Fruit fly (Drosophila melanogaster) whole organism, embryonic: ENCODE measurements around the gene CG32066.

ENCODE experiments used
- Bdp1 ChIP-seq: fragments of 200-800 bp; sonication (Bioruptor generic); optimal IDR thresholded peaks from 3 replicates; lab custom pipeline; 2016; ENCODE audit warnings: missing biosample characterization, missing genetic modification characterization
- BtbVII ChIP-seq: fragments of 200-800 bp; sonication (Bioruptor generic); optimal IDR thresholded peaks from 3 replicates; lab custom pipeline; 2017; ENCODE audit warnings: missing biosample characterization, mild to moderate bottlenecking, missing genetic modification characterization
- CG10654 ChIP-seq: fragments of 200-800 bp; sonication (Bioruptor generic); optimal IDR thresholded peaks from 2 replicates; lab custom pipeline; 2016; ENCODE audit warnings: missing biosample characterization, missing genetic modification characterization
- CG10979 ChIP-seq: fragments of 200-800 bp; sonication (Bioruptor generic); optimal IDR thresholded peaks from 2 replicates; lab custom pipeline; 2018; ENCODE audit warnings: missing biosample characterization, mild to moderate bottlenecking, missing genetic modification characterization, moderate library complexity
- CG11085 ChIP-seq: fragments of 200-800 bp; sonication (Bioruptor generic); IDR thresholded peaks from 2 replicates; pipeline ENCODE4 v1.3.6; 2022; ENCODE audit warnings: missing biosample characterization, missing genetic modification characterization
- CG11696 ChIP-seq: fragments of 200-800 bp; sonication (Bioruptor generic); IDR thresholded peaks from 2 replicates; pipeline ENCODE4 v1.3.6; 2022; ENCODE audit warnings: missing biosample characterization, missing genetic modification characterization
- CG12155 ChIP-seq: fragments of 200-800 bp; sonication (Bioruptor generic); optimal IDR thresholded peaks from 3 replicates; lab custom pipeline; 2016; ENCODE audit warnings: missing biosample characterization, missing genetic modification characterization
- CG13424 ChIP-seq: fragments of 200-800 bp; sonication (Bioruptor generic); optimal IDR thresholded peaks from 2 replicates; lab custom pipeline; 2019; ENCODE audit warnings: missing biosample characterization, mild to moderate bottlenecking, missing genetic modification characterization, moderate library complexity
- CG14965 ChIP-seq: fragments of 200-800 bp; sonication (Bioruptor generic); optimal IDR thresholded peaks from 2 replicates; lab custom pipeline; 2016; ENCODE audit warnings: missing biosample characterization, missing genetic modification characterization, borderline replicate concordance
- CG1647 ChIP-seq: fragments of 200-800 bp; sonication (Bioruptor generic); optimal IDR thresholded peaks from 3 replicates; lab custom pipeline; 2016; ENCODE audit warnings: missing biosample characterization, missing genetic modification characterization
- CG16813 ChIP-seq: fragments of 200-800 bp; sonication (Bioruptor generic); IDR thresholded peaks from 3 replicates; pipeline ENCODE4 v1.3.6; 2022; ENCODE audit warnings: missing biosample characterization, missing genetic modification characterization; ENCODE audit not compliant: partially characterized antibody
- CG2202 ChIP-seq: fragments of 200-800 bp; sonication (Bioruptor generic); optimal IDR thresholded peaks from 2 replicates; lab custom pipeline; 2018; ENCODE audit warnings: missing biosample characterization, mild to moderate bottlenecking, missing genetic modification characterization
- CG31365 ChIP-seq: fragments of 200-800 bp; sonication (Bioruptor generic); optimal IDR thresholded peaks from 2 replicates; lab custom pipeline; 2018; ENCODE audit warnings: missing biosample characterization, mild to moderate bottlenecking, missing genetic modification characterization
- CG32767 ChIP-seq: fragments of 200-800 bp; sonication (Bioruptor generic); IDR thresholded peaks from 2 replicates; pipeline ENCODE4 v1.3.6; 2022; ENCODE audit warnings: missing biosample characterization, missing genetic modification characterization
- CG3281 ChIP-seq: fragments of 200-800 bp; sonication (Bioruptor generic); optimal IDR thresholded peaks from 3 replicates; lab custom pipeline; 2017; ENCODE audit warnings: missing biosample characterization, mild to moderate bottlenecking, missing genetic modification characterization
- CG4328 ChIP-seq: fragments of 200-800 bp; sonication (Bioruptor generic); optimal IDR thresholded peaks from 3 replicates; lab custom pipeline; 2017; ENCODE audit warnings: missing biosample characterization, missing genetic modification reagents, missing genetic modification characterization
- CG5953 ChIP-seq: fragments of 200-800 bp; sonication (Bioruptor generic); IDR thresholded peaks from 2 replicates; pipeline ENCODE4 v1.3.6; 2022; ENCODE audit warnings: missing biosample characterization, missing genetic modification characterization
- CG6654 ChIP-seq: fragments of 200-800 bp; sonication (Bioruptor generic); optimal IDR thresholded peaks from 2 replicates; lab custom pipeline; 2017; ENCODE audit warnings: missing biosample characterization, mild to moderate bottlenecking, missing genetic modification characterization
- CG7357 ChIP-seq: fragments of 200-800 bp; sonication (Bioruptor generic); IDR thresholded peaks from 3 replicates; pipeline ENCODE4 v1.3.6; 2022; ENCODE audit warnings: missing biosample characterization, missing genetic modification characterization
- CG7372 ChIP-seq: fragments of 200-800 bp; sonication (Bioruptor generic); IDR thresholded peaks from 2 replicates; pipeline ENCODE4 v1.3.6; 2022; ENCODE audit warnings: missing biosample characterization, missing genetic modification characterization
- CTCF ChIP-seq: fragments of 200-800 bp; sonication (Bioruptor generic); optimal IDR thresholded peaks from 2 replicates; lab custom pipeline; 2017; ENCODE audit warnings: missing biosample characterization, mild to moderate bottlenecking, missing genetic modification characterization, moderate library complexity
- CrebB ChIP-seq: fragments of 200-800 bp; sonication (Bioruptor generic); optimal IDR thresholded peaks from 3 replicates; lab custom pipeline; 2018; ENCODE audit warnings: missing biosample characterization, mild to moderate bottlenecking, missing genetic modification characterization
- Dll ChIP-seq: fragments of 200-800 bp; sonication (Bioruptor generic); IDR thresholded peaks from 4 replicates; pipeline ENCODE4 v1.3.6; 2022; ENCODE audit warnings: missing biosample characterization, missing genetic modification characterization; ENCODE audit not compliant: partially characterized antibody
- E2f1 ChIP-seq: fragments of 200-800 bp; sonication (Bioruptor generic); IDR thresholded peaks from 2 replicates; pipeline ENCODE4 v1.3.6; 2022; ENCODE audit warnings: missing biosample characterization, missing genetic modification characterization
- Lim3 ChIP-seq: fragments of 200-800 bp; sonication (Bioruptor generic); IDR thresholded peaks from 2 replicates; pipeline ENCODE4 v1.3.6; 2022; ENCODE audit warnings: missing biosample characterization, missing genetic modification characterization
- MBD-R2 ChIP-seq: fragments of 200-800 bp; sonication (Bioruptor generic); IDR thresholded peaks from 2 replicates; pipeline ENCODE4 v1.3.6; 2022; ENCODE audit warnings: missing biosample characterization, missing genetic modification characterization
- MTF-1 ChIP-seq: fragments of 200-800 bp; sonication (Bioruptor generic); optimal IDR thresholded peaks from 2 replicates; lab custom pipeline; 2018; ENCODE audit warnings: missing biosample characterization, mild to moderate bottlenecking, missing genetic modification characterization, borderline replicate concordance
- Max ChIP-seq: fragments of 200-800 bp; sonication (Bioruptor generic); optimal IDR thresholded peaks from 2 replicates; lab custom pipeline; 2016; ENCODE audit warnings: missing biosample characterization, mild to moderate bottlenecking, missing genetic modification characterization
- Ravus ChIP-seq: fragments of 200-800 bp; sonication (Bioruptor generic); IDR thresholded peaks from 2 replicates; pipeline ENCODE4 v1.3.6; 2022; ENCODE audit warnings: missing biosample characterization, missing genetic modification characterization
- Sox100B ChIP-seq: fragments of 200-800 bp; sonication (Bioruptor generic); optimal IDR thresholded peaks from 3 replicates; lab custom pipeline; 2018; ENCODE audit warnings: missing biosample characterization, mild to moderate bottlenecking, missing genetic modification characterization
- Sry-δ ChIP-seq: fragments of 200-800 bp; sonication (Bioruptor generic); optimal IDR thresholded peaks from 2 replicates; lab custom pipeline; 2016; ENCODE audit warnings: missing biosample characterization, missing genetic modification characterization
- ac ChIP-seq: fragments of 200-800 bp; sonication (Bioruptor generic); optimal IDR thresholded peaks from 3 replicates; lab custom pipeline; 2017; ENCODE audit warnings: missing biosample characterization, mild to moderate bottlenecking, missing genetic modification characterization
- ash1 ChIP-seq: fragments of 200-800 bp; sonication (Bioruptor generic); optimal IDR thresholded peaks from 2 replicates; lab custom pipeline; 2018; ENCODE audit warnings: missing biosample characterization, mild to moderate bottlenecking, missing genetic modification characterization
- bab2 ChIP-seq: fragments of 200-800 bp; sonication (Bioruptor generic); optimal IDR thresholded peaks from 2 replicates; lab custom pipeline; 2016; ENCODE audit warnings: missing biosample characterization, missing genetic modification characterization
- br ChIP-seq: fragments of >200 bp; optimal IDR thresholded peaks from 2 replicates; lab custom pipeline; 2017
- bsh ChIP-seq, 2 experiments: fragments of 200-800 bp; sonication (Bioruptor generic); optimal IDR thresholded peaks; 2 replicates each; lab custom pipeline; 2017 to 2018; ENCODE audit warnings: mild to moderate bottlenecking in 2 of 2, missing biosample characterization in 2 of 2, missing genetic modification characterization in 2 of 2, moderate library complexity in 1 of 2
- cad ChIP-seq: fragments of >200 bp; optimal IDR thresholded peaks from 2 replicates; lab custom pipeline; 2017; ENCODE audit warnings: missing biosample characterization, missing genetic modification characterization
- cg ChIP-seq: fragments of 200-800 bp; sonication (Bioruptor generic); optimal IDR thresholded peaks from 3 replicates; lab custom pipeline; 2019; ENCODE audit warnings: missing biosample characterization, mild to moderate bottlenecking, missing genetic modification characterization, moderate library complexity
- dati ChIP-seq: fragments of 200-800 bp; sonication (Bioruptor generic); IDR thresholded peaks from 2 replicates; pipeline ENCODE4 v1.3.6; 2022; ENCODE audit warnings: missing biosample characterization, missing genetic modification characterization
- gsb ChIP-seq: fragments of 200-800 bp; sonication (Bioruptor generic); IDR thresholded peaks from 2 replicates; pipeline ENCODE4 v1.3.6; 2022; ENCODE audit warnings: missing biosample characterization, missing genetic modification characterization
- insv ChIP-seq, 2 experiments: fragments of 200-800 bp; sonication (Bioruptor generic); optimal IDR thresholded peaks; 3 replicates each; lab custom pipeline; 2016 to 2018; ENCODE audit warnings: missing biosample characterization in 2 of 2, missing genetic modification characterization in 2 of 2
- lilli ChIP-seq: fragments of 200-800 bp; sonication (Bioruptor generic); optimal IDR thresholded peaks from 3 replicates; lab custom pipeline; 2016; ENCODE audit warnings: missing biosample characterization, missing genetic modification characterization
- luna ChIP-seq: fragments of 200-800 bp; sonication (Bioruptor generic); optimal IDR thresholded peaks from 2 replicates; lab custom pipeline; 2016; ENCODE audit warnings: missing biosample characterization, missing genetic modification characterization
- maf-S ChIP-seq: fragments of 200-800 bp; sonication (Bioruptor generic); optimal IDR thresholded peaks from 2 replicates; lab custom pipeline; 2016; ENCODE audit warnings: missing biosample characterization, missing genetic modification characterization
- nmo ChIP-seq: fragments of 200-800 bp; sonication (Bioruptor generic); optimal IDR thresholded peaks from 2 replicates; lab custom pipeline; 2018; ENCODE audit warnings: missing biosample characterization, mild to moderate bottlenecking, missing genetic modification characterization, moderate library complexity
- pfk ChIP-seq: fragments of 200-800 bp; sonication (Bioruptor generic); optimal IDR thresholded peaks from 2 replicates; lab custom pipeline; 2018; ENCODE audit warnings: missing biosample characterization, mild to moderate bottlenecking, missing genetic modification characterization, moderate library complexity
- pita ChIP-seq: fragments of 200-800 bp; sonication (Bioruptor generic); optimal IDR thresholded peaks from 2 replicates; lab custom pipeline; 2017; ENCODE audit warnings: missing biosample characterization, mild to moderate bottlenecking, missing genetic modification characterization
- sd ChIP-seq: fragments of 200-800 bp; sonication (Bioruptor generic); optimal IDR thresholded peaks from 3 replicates; lab custom pipeline; 2018; ENCODE audit warnings: missing biosample characterization, mild to moderate bottlenecking, missing genetic modification characterization, moderate library complexity
- ssp ChIP-seq: fragments of 200-800 bp; sonication (Bioruptor generic); IDR thresholded peaks from 2 replicates; pipeline ENCODE4 v1.3.6; 2022; ENCODE audit warnings: missing biosample characterization, missing genetic modification characterization
- tx ChIP-seq: fragments of 200-800 bp; sonication (Bioruptor generic); optimal IDR thresholded peaks from 2 replicates; lab custom pipeline; 2016; ENCODE audit warnings: missing biosample characterization, missing genetic modification characterization
- vfl ChIP-seq: fragments of 200-800 bp; sonication (Bioruptor generic); optimal IDR thresholded peaks from 2 replicates; lab custom pipeline; 2016; ENCODE audit warnings: missing biosample characterization, missing genetic modification characterization

CG32066 gene

dm6 chr3L:10678545-10679067 lies 17.8 kb upstream of the CG32066 start (continued):
- TF ChIP-seq CG32767 (GFP tag; lab: Robert Waterston, UW) = peak; percentile 94
- peak; percentile 94 for TF ChIP-seq CG7372 (GFP tag; lab: Robert Waterston, UW)
- TF ChIP-seq ac (GFP tag; lab: Kevin White, UChicago) = peak; percentile 71
- TF ChIP-seq CG11696 (GFP tag; lab: Robert Waterston, UW) = peak; percentile 99
- TF ChIP-seq CrebB (tag; lab: Kevin White, UChicago) = peak; percentile 90
- TF ChIP-seq tx (GFP tag; lab: Kevin White, UChicago) = peak; percentile 84
- TF ChIP-seq MTF-1 (GFP tag; lab: Kevin White, UChicago) = peak; percentile 70
- TF ChIP-seq cad (GFP tag; lab: Kevin White, UChicago) = no peak
- no peak for TF ChIP-seq Dll (GFP tag; lab: Robert Waterston, UW)
- TF ChIP-seq ash1 (GFP tag; lab: Kevin White, UChicago) = no peak
- TF ChIP-seq Lim3 = 0 out of 2 replicates have a peak, but pooled peaks have one; percentile 54
- peak; percentile 83 for TF ChIP-seq CG2202 (tag; lab: Kevin White, UChicago)
- peak; percentile 91 for TF ChIP-seq sd (tag; lab: Kevin White, UChicago)
- peak; percentile 96 for TF ChIP-seq CG13424
- peak; percentile 90 for TF ChIP-seq Max (GFP tag; lab: Kevin White, UChicago)
- TF ChIP-seq lilli (GFP tag; lab: Kevin White, UChicago) = peak; percentile 94
- TF ChIP-seq CG6654 = peak; percentile 80
- TF ChIP-seq CG1647 (GFP tag; lab: Kevin White, UChicago) = peak; percentile 74
- peak; percentile 20 for TF ChIP-seq pfk (GFP tag; lab: Kevin White, UChicago)
- peak; percentile 20 for TF ChIP-seq luna (GFP tag; lab: Kevin White, UChicago)
- TF ChIP-seq Ravus (GFP tag; lab: Robert Waterston, UW) = peak; percentile 83
- peak; percentile 92 for TF ChIP-seq CG7357 (GFP tag; lab: Robert Waterston, UW)
- peak; percentile 76; the same call in 1 of the 2 replicates for TF ChIP-seq dati
- TF ChIP-seq CG16813 (GFP tag; lab: Robert Waterston, UW) = no peak
- no peak for TF ChIP-seq pita (GFP tag; lab: Kevin White, UChicago)
- TF ChIP-seq maf-S (GFP tag; lab: Kevin White, UChicago) = peak; percentile 88
- TF ChIP-seq gsb (GFP tag; lab: Robert Waterston, UW) = peak; percentile 87
- TF ChIP-seq CG4328 (GFP tag; lab: Kevin White, UChicago) = peak; percentile 95
- peak; percentile 77 for TF ChIP-seq vfl (GFP tag; lab: Kevin White, UChicago)
- no peak; the same call in none of the 2 replicates for TF ChIP-seq CG11085 (GFP tag; lab: Robert Waterston, UW)
- TF ChIP-seq Sox100B (GFP tag; lab: Kevin White, UChicago) = peak; percentile 98
- peak; percentile 99 for TF ChIP-seq nmo (GFP tag; lab: Kevin White, UChicago)
- TF ChIP-seq ssp (GFP tag; lab: Robert Waterston, UW) = peak; percentile 85
- peak; percentile 46 for TF ChIP-seq Sry-δ (GFP tag; lab: Kevin White, UChicago)
- TF ChIP-seq BtbVII = peak; percentile 95
- TF ChIP-seq br = no peak
- TF ChIP-seq E2f1 (GFP tag; lab: Robert Waterston, UW) = peak; percentile 94
- TF ChIP-seq bsh (GFP tag; optimal IDR thresholded peaks at IDR 0.05; lab: Kevin White, UChicago) = peak; percentile 76 to 91
- TF ChIP-seq CG31365 (tag; lab: Kevin White, UChicago) = peak; percentile 45
- peak; percentile 95 for TF ChIP-seq CG10979 (tag; lab: Kevin White, UChicago)
- peak in 1 of 2 experiments; percentile 75 for TF ChIP-seq insv (GFP tag; optimal IDR thresholded peaks at IDR 0.05; lab: Kevin White, UChicago)
- TF ChIP-seq bab2 (GFP tag; lab: Kevin White, UChicago) = peak; percentile 88
- peak; percentile 94 for TF ChIP-seq CG3281
- peak; percentile 90 for TF ChIP-seq cg (GFP tag; lab: Kevin White, UChicago)
- peak; percentile 33 for TF ChIP-seq CTCF (GFP tag; lab: Kevin White, UChicago)
- TF ChIP-seq CG10654 (GFP tag; lab: Kevin White, UChicago) = peak; percentile 83
- peak; percentile 68 for TF ChIP-seq Bdp1
- peak; percentile 76 for TF ChIP-seq MBD-R2 (GFP tag; lab: Robert Waterston, UW)
- TF ChIP-seq CG5953 (GFP tag; lab: Robert Waterston, UW) = peak; percentile 87
- TF ChIP-seq CG14965 (GFP tag; lab: Kevin White, UChicago) = peak; percentile 46
- peak; percentile 85 for TF ChIP-seq CG12155
